Worm (Caenorhabditis elegans) whole organism, L3 larva: ENCODE measurements around the gene F13A7.11.

Source experiments
- lin-15B ChIP-seq: fragments of 150-350 bp; optimal IDR thresholded peaks from 2 replicates; lab custom pipeline; 2014; ENCODE audit warnings: missing biosample characterization, missing genetic modification characterization
- pqm-1 ChIP-seq: fragments of 150-350 bp; optimal IDR thresholded peaks from 2 replicates; lab custom pipeline; 2017; ENCODE audit warnings: missing biosample characterization, missing genetic modification characterization, inconsistent platforms
- tbx-2 ChIP-seq: sonication (generic microtip); optimal IDR thresholded peaks from 2 replicates; lab custom pipeline; 2016; ENCODE audit warnings: mild to moderate bottlenecking, missing genetic modification characterization, missing compliant biosample characterization
- unc-39 ChIP-seq: sonication (generic microtip); optimal IDR thresholded peaks from 4 replicates; lab custom pipeline; 2017; ENCODE audit warnings: missing biosample characterization, missing genetic modification characterization
- unc-62 ChIP-seq: fragments of 150-350 bp; sonication (generic microtip); optimal IDR thresholded peaks from 4 replicates; lab custom pipeline; 2014; ENCODE audit warnings: missing biosample characterization, missing genetic modification reagents, missing genetic modification characterization

DNA sequence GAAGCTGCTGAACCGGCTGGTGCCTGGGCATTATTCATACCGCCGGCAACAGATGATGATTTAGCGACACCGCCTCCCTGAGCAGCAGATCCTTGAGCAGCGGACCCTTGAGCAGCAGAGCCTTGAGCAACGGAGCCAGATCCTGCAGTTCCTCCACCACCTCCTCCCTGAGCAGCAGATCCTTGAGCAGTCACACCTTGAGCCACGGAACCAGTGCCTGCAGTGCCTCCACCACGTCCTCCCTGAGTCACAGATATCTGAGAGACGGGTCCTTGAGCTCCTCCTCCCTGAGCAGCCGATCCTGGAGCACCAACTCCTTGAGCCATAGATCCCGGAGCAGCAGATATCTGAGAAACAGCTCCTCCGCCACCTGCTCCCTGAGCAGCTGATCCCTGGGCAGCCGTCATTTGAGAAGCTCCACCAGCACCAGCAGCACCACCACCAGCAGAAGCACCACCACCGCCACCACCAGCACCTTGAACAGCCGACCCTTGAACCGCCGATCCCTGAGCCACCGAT lies 18.6 kb downstream of the F13A7.11 start:
- TF ChIP-seq unc-62 (no peak), tbx-2 (tag; lab: Kevin White, UChicago) (no peak), unc-39 (tag; lab: Kevin White, UChicago) (no peak), pqm-1 (tag; lab: Kevin White, UChicago) (no peak), lin-15B (tag; lab: Kevin White, UChicago) (no peak)
